Worm (Caenorhabditis elegans) whole organism, L1 larva: ENCODE results near the gene C14F11.4.

Experiments
- C04F5.9 ChIP-seq: sonication (generic microtip); optimal IDR thresholded peaks from 2 replicates; lab custom pipeline; 2016; ENCODE audit warnings: missing genetic modification characterization, missing compliant biosample characterization
- C16A3.4 ChIP-seq: fragments of 150-350 bp; optimal IDR thresholded peaks from 2 replicates; lab custom pipeline; 2014; ENCODE audit warnings: missing biosample characterization, missing genetic modification characterization
- C34B4.2 ChIP-seq: sonication (generic microtip); optimal IDR thresholded peaks from 2 replicates; lab custom pipeline; 2017; ENCODE audit warnings: mild to moderate bottlenecking, missing genetic modification characterization, missing compliant biosample characterization
- F16B12.6 ChIP-seq: fragments of 150-350 bp; optimal IDR thresholded peaks from 2 replicates; lab custom pipeline; 2014; ENCODE audit warnings: missing biosample characterization, missing genetic modification characterization
- aha-1 ChIP-seq: fragments of 150-350 bp; optimal IDR thresholded peaks from 2 replicates; lab custom pipeline; 2014; ENCODE audit warnings: missing biosample characterization, missing genetic modification characterization
- aly-2 ChIP-seq: fragments of 150-350 bp; optimal IDR thresholded peaks from 2 replicates; lab custom pipeline; 2014; ENCODE audit warnings: missing biosample characterization, missing genetic modification characterization
- ama-1 ChIP-seq: fragments of 150-350 bp; optimal IDR thresholded peaks from 2 replicates; lab custom pipeline; 2014
- blmp-1 ChIP-seq: fragments of 150-350 bp; optimal IDR thresholded peaks from 2 replicates; lab custom pipeline; 2014; ENCODE audit warnings: missing biosample characterization, missing genetic modification characterization
- ceh-63 ChIP-seq: fragments of 200-800 bp; sonication (Bioruptor generic); optimal IDR thresholded peaks from 2 replicates; lab custom pipeline; 2018; ENCODE audit warnings: mild to moderate bottlenecking, missing genetic modification characterization, missing compliant biosample characterization
- ceh-90 ChIP-seq: sonication (generic microtip); optimal IDR thresholded peaks from 2 replicates; lab custom pipeline; 2016; ENCODE audit warnings: missing genetic modification characterization, missing compliant biosample characterization
- dsc-1 ChIP-seq: sonication (generic microtip); optimal IDR thresholded peaks from 2 replicates; lab custom pipeline; 2016; ENCODE audit warnings: mild to moderate bottlenecking, missing genetic modification characterization, missing compliant biosample characterization
- efl-1 ChIP-seq, 4 experiments: fragments of 150-350 bp; optimal IDR thresholded peaks in 3 of 4; peaks in 1 of 4; 1 replicate in 1 of 4; 2 replicates in 3 of 4; lab custom pipeline; 2014; ENCODE audit warnings: missing biosample characterization in 2 of 4, missing genetic modification characterization in 2 of 4, missing genetic modification reagents in 2 of 4
- efl-3 ChIP-seq: fragments of 200-800 bp; sonication (Bioruptor generic); optimal IDR thresholded peaks from 2 replicates; lab custom pipeline; 2018; ENCODE audit warnings: mild to moderate bottlenecking, missing genetic modification characterization, missing compliant biosample characterization
- egl-13 ChIP-seq: sonication (generic microtip); optimal IDR thresholded peaks from 2 replicates; lab custom pipeline; 2016; ENCODE audit warnings: missing genotype, missing genetic modification reagents, missing genetic modification characterization, missing compliant biosample characterization
- elt-2 ChIP-seq: sonication (generic microtip); optimal IDR thresholded peaks from 2 replicates; lab custom pipeline; 2016; ENCODE audit warnings: missing genetic modification characterization, mild to moderate bottlenecking, inconsistent platforms, missing compliant biosample characterization, missing genetic modification reagents
- elt-3 ChIP-seq, 6 experiments: fragments of 150-350 bp in 1 of 6; sonication (generic microtip); optimal IDR thresholded peaks; 2 replicates each; lab custom pipeline; 2017 to 2018; ENCODE audit warnings: missing biosample characterization in 6 of 6, missing genetic modification characterization in 6 of 6, inconsistent platforms in 1 of 6
- fkh-10 ChIP-seq: sonication (generic microtip); optimal IDR thresholded peaks from 2 replicates; lab custom pipeline; 2017; ENCODE audit warnings: missing biosample characterization, missing genetic modification reagents, missing genetic modification characterization
- fkh-4 ChIP-seq: sonication (generic microtip); optimal IDR thresholded peaks from 2 replicates; lab custom pipeline; 2016; ENCODE audit warnings: missing compliant biosample characterization, missing genetic modification characterization, borderline replicate concordance
- fkh-8 ChIP-seq: sonication (generic microtip); optimal IDR thresholded peaks from 2 replicates; lab custom pipeline; 2016; ENCODE audit warnings: mild to moderate bottlenecking, missing genetic modification characterization, missing compliant biosample characterization
- fos-1 ChIP-seq: fragments of 150-350 bp; optimal IDR thresholded peaks from 2 replicates; lab custom pipeline; 2014; ENCODE audit warnings: missing biosample characterization, missing genetic modification characterization
- isw-1 ChIP-seq: fragments of 200-800 bp; sonication (Bioruptor generic); IDR thresholded peaks from 2 replicates; pipeline ENCODE4 v1.3.6; 2022; ENCODE audit warnings: missing genetic modification characterization, missing compliant biosample characterization
- jun-1 ChIP-seq: fragments of 150-350 bp; optimal IDR thresholded peaks from 2 replicates; lab custom pipeline; 2014; ENCODE audit warnings: missing biosample characterization, missing genetic modification reagents, missing genetic modification characterization
- lin-13 ChIP-seq: fragments of 150-350 bp; optimal IDR thresholded peaks from 2 replicates; lab custom pipeline; 2014; ENCODE audit warnings: missing biosample characterization, missing genetic modification reagents, missing genetic modification characterization
- lin-14 ChIP-seq: fragments of 200-800 bp; sonication (Bioruptor generic); optimal IDR thresholded peaks from 2 replicates; lab custom pipeline; 2018; ENCODE audit warnings: mild to moderate bottlenecking, missing genetic modification characterization, moderate library complexity, missing compliant biosample characterization
- lin-39 ChIP-seq: fragments of 150-350 bp; optimal IDR thresholded peaks from 2 replicates; lab custom pipeline; 2014; ENCODE audit warnings: missing biosample characterization, missing genetic modification reagents, missing genetic modification characterization
- lir-3 ChIP-seq: sonication (generic microtip); optimal IDR thresholded peaks from 2 replicates; lab custom pipeline; 2016; ENCODE audit warnings: mild to moderate bottlenecking, missing genetic modification characterization, moderate library complexity, missing compliant biosample characterization; ENCODE audit not compliant: poor library complexity
- mdl-1 ChIP-seq, 2 experiments: fragments of 150-350 bp; optimal IDR thresholded peaks; 2 replicates each; lab custom pipeline; 2014 to 2017; ENCODE audit warnings: missing biosample characterization in 2 of 2, missing genetic modification characterization in 2 of 2, inconsistent platforms in 1 of 2
- mep-1 ChIP-seq: fragments of 150-350 bp; optimal IDR thresholded peaks from 2 replicates; lab custom pipeline; 2014; ENCODE audit warnings: missing biosample characterization, missing genetic modification characterization
- nhr-12 ChIP-seq: sonication (generic microtip); optimal IDR thresholded peaks from 2 replicates; lab custom pipeline; 2017; ENCODE audit warnings: missing biosample characterization, missing genetic modification characterization
- nhr-19 ChIP-seq: fragments of 200-800 bp; sonication (Bioruptor generic); conservative IDR thresholded peaks from 2 replicates; pipeline ENCODE4 v1.3.6; 2022; ENCODE audit warnings: missing genetic modification characterization, missing compliant biosample characterization
- nhr-237 ChIP-seq: fragments of 150-350 bp; optimal IDR thresholded peaks from 2 replicates; lab custom pipeline; 2014; ENCODE audit warnings: missing biosample characterization, missing genetic modification characterization
- nhr-28 ChIP-seq: fragments of 150-350 bp; optimal IDR thresholded peaks from 2 replicates; lab custom pipeline; 2014; ENCODE audit warnings: missing biosample characterization, missing genetic modification characterization
- nhr-47 ChIP-seq: sonication (generic microtip); optimal IDR thresholded peaks from 2 replicates; lab custom pipeline; 2016; ENCODE audit warnings: mild to moderate bottlenecking, missing genetic modification characterization, moderate library complexity, missing compliant biosample characterization
- nhr-71 ChIP-seq: sonication (generic microtip); optimal IDR thresholded peaks from 2 replicates; lab custom pipeline; 2016; ENCODE audit warnings: mild to moderate bottlenecking, missing genetic modification characterization, moderate library complexity, missing compliant biosample characterization
- nhr-76 ChIP-seq: sonication (generic microtip); optimal IDR thresholded peaks from 2 replicates; lab custom pipeline; 2017; ENCODE audit warnings: missing biosample characterization, missing genetic modification characterization
- nhr-77 ChIP-seq: fragments of 150-350 bp; optimal IDR thresholded peaks from 2 replicates; lab custom pipeline; 2014; ENCODE audit warnings: missing biosample characterization, missing genetic modification characterization
- nhr-85 ChIP-seq: sonication (generic microtip); peaks from one replicate; lab custom pipeline; 2016; ENCODE audit warnings: missing genetic modification characterization, inconsistent platforms, missing compliant biosample characterization
- nhr-90 ChIP-seq: sonication (generic microtip); optimal IDR thresholded peaks from 2 replicates; lab custom pipeline; 2016; ENCODE audit warnings: mild to moderate bottlenecking, missing genetic modification characterization, missing compliant biosample characterization; ENCODE audit not compliant: poor library complexity
- rnt-1 ChIP-seq: sonication (generic microtip); optimal IDR thresholded peaks from 2 replicates; lab custom pipeline; 2016; ENCODE audit warnings: mild to moderate bottlenecking, missing genetic modification characterization, moderate library complexity, missing compliant biosample characterization
- snpc-4 ChIP-seq: fragments of 150-350 bp; optimal IDR thresholded peaks from 2 replicates; lab custom pipeline; 2014; ENCODE audit warnings: missing biosample characterization, missing genetic modification characterization
- snu-23 ChIP-seq: sonication (generic microtip); optimal IDR thresholded peaks from 2 replicates; lab custom pipeline; 2016; ENCODE audit warnings: missing genetic modification characterization, missing compliant biosample characterization
- sptf-1 ChIP-seq: fragments of 150-350 bp; optimal IDR thresholded peaks from 2 replicates; lab custom pipeline; 2014; ENCODE audit warnings: missing biosample characterization, missing genetic modification characterization
- sup-37 ChIP-seq: fragments of 200-800 bp; sonication (Bioruptor generic); optimal IDR thresholded peaks from 2 replicates; lab custom pipeline; 2018; ENCODE audit warnings: mild to moderate bottlenecking, missing genetic modification characterization, missing compliant biosample characterization
- tbx-2 ChIP-seq: sonication (generic microtip); optimal IDR thresholded peaks from 2 replicates; lab custom pipeline; 2016; ENCODE audit warnings: missing genetic modification characterization, missing compliant biosample characterization
- tlp-1 ChIP-seq: fragments of 150-350 bp; optimal IDR thresholded peaks from 2 replicates; lab custom pipeline; 2014; ENCODE audit warnings: missing biosample characterization, missing genetic modification characterization
- unc-130 ChIP-seq: fragments of 150-350 bp; optimal IDR thresholded peaks from 2 replicates; lab custom pipeline; 2017; ENCODE audit warnings: missing biosample characterization, missing genetic modification characterization, inconsistent platforms
- xbp-1 ChIP-seq: sonication (generic microtip); optimal IDR thresholded peaks from 2 replicates; lab custom pipeline; 2016; ENCODE audit warnings: missing genetic modification characterization, missing compliant biosample characterization
- zip-4 ChIP-seq: fragments of 200-800 bp; sonication (Bioruptor generic); optimal IDR thresholded peaks from 2 replicates; lab custom pipeline; 2018; ENCODE audit warnings: mild to moderate bottlenecking, missing genetic modification characterization, moderate library complexity, missing compliant biosample characterization
- ztf-11 ChIP-seq, 2 experiments: sonication (generic microtip); optimal IDR thresholded peaks; 2 replicates each; lab custom pipeline; 2016 to 2017; ENCODE audit warnings: missing genetic modification characterization in 2 of 2, missing biosample characterization in 1 of 2, missing compliant biosample characterization in 1 of 2

C14F11.4 gene

DNA sequence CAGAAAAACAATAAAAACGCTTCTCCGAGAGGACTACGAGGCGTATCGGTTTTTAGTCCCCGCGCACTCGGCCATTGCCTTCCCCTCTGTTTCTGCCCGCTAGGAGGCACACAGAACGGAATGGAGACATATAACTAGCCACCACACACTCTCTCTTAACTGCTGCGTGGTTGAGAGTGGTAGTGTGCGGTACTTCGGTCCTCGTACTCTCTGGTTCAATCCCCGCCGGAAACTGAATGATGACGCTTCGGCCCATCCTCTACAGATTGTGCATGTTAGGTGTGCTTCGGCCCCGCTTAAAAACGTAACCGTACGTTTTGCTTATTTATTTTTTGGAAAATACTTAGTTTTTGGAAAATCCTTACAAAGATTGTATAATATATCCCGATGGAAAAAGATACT lies 25.2 kb downstream of the C14F11.4 start, which contains the start of gene T13C5.6 (continued):
- TF ChIP-seq nhr-12 (tag; lab: Kevin White, UChicago) (no peak), fkh-8 (peak; percentile 88), dsc-1 (tag; lab: Kevin White, UChicago) (peak; percentile 92), fos-1 (tag; lab: Kevin White, UChicago) (peak; percentile 67), nhr-76 (tag; lab: Kevin White, UChicago) (peak; percentile 67), egl-13 (tag; lab: Kevin White, UChicago) (peak; percentile 92), jun-1 (tag; lab: Kevin White, UChicago) (peak; percentile 66), aha-1 (tag; lab: Kevin White, UChicago) (peak; percentile 4), sup-37 (GFP tag; lab: Kevin White, UChicago) (peak; percentile 60), lin-14 (GFP tag; lab: Kevin White, UChicago) (peak; percentile 92), isw-1 (peak; percentile 70), nhr-90 (tag; lab: Kevin White, UChicago) (peak; percentile 93), C16A3.4 (peak; percentile 93), nhr-85 (tag; lab: Kevin White, UChicago) (peak; percentile 93), ceh-63 (GFP tag; lab: Kevin White, UChicago) (no peak), tbx-2 (tag; lab: Kevin White, UChicago) (peak; percentile 91), elt-3 (tag; optimal IDR thresholded peaks at IDR 0.05; lab: Kevin White, UChicago) (peak in 3 of 6 experiments; percentile 10 to 61 (median 60)), nhr-19 (GFP tag; lab: Robert Waterston, UW) (peak; percentile 88), efl-1 (optimal IDR thresholded peaks at IDR 0.05; lab: Kevin White, UChicago) (peak; percentile 64 to 66), efl-1 (GFP tag; optimal IDR thresholded peaks at IDR 0.05 in 1 of 2; lab: Kevin White, UChicago) (peak; percentile 52 to 96), zip-4 (GFP tag; lab: Kevin White, UChicago) (peak; percentile 63), aly-2 (tag; lab: Kevin White, UChicago) (peak; percentile 42), lir-3 (tag; lab: Kevin White, UChicago) (peak; percentile 96), unc-130 (tag; lab: Kevin White, UChicago) (peak; percentile 71), C34B4.2 (no peak), lin-13 (GFP tag; lab: Kevin White, UChicago) (peak; percentile 70), xbp-1 (tag; lab: Kevin White, UChicago) (peak; percentile 97), fkh-4 (peak; percentile 77), F16B12.6 (tag; lab: Kevin White, UChicago) (no peak), mep-1 (tag; lab: Kevin White, UChicago) (peak; percentile 90), nhr-71 (tag; lab: Kevin White, UChicago) (peak; percentile 92), lin-39 (tag; lab: Kevin White, UChicago) (peak; percentile 72), fkh-10 (GFP tag; lab: Kevin White, UChicago) (peak; percentile 91), efl-3 (no peak), mdl-1 (tag; optimal IDR thresholded peaks at IDR 0.05; lab: Kevin White, UChicago) (peak in 1 of 2 experiments; percentile 87), nhr-237 (tag; lab: Kevin White, UChicago) (no peak), nhr-77 (tag; lab: Kevin White, UChicago) (peak; percentile 84), snu-23 (GFP tag; lab: Kevin White, UChicago) (peak; percentile 95), tlp-1 (tag; lab: Kevin White, UChicago) (no peak), sptf-1 (no peak), ztf-11 (tag; optimal IDR thresholded peaks at IDR 0.05; lab: Kevin White, UChicago) (peak in 1 of 2 experiments; percentile 86), nhr-28 (no peak), snpc-4 (tag; lab: Kevin White, UChicago) (peak; percentile 57), nhr-47 (tag; lab: Kevin White, UChicago) (peak; percentile 94), ama-1 (lab: Kevin White, UChicago) (no peak), ceh-90 (tag; lab: Kevin White, UChicago) (peak; percentile 81), blmp-1 (tag; lab: Kevin White, UChicago) (peak; percentile 62), rnt-1 (tag; lab: Kevin White, UChicago) (peak; percentile 97), C04F5.9 (peak; percentile 63), elt-2 (tag; lab: Kevin White, UChicago) (peak; percentile 79)
